Worm (Caenorhabditis elegans) whole organism, midembryonic: ENCODE results near the gene E02C12.11.

Experiments
- T22C8.4 ChIP-seq: fragments of 200-800 bp; sonication (Bioruptor generic); IDR thresholded peaks from 2 replicates; pipeline ENCODE4 v1.3.6; 2022; ENCODE audit warnings: missing genetic modification characterization, missing compliant biosample characterization
- cog-1 ChIP-seq: sonication (generic microtip); optimal IDR thresholded peaks from 2 replicates; lab custom pipeline; 2016; ENCODE audit warnings: missing genetic modification characterization, missing compliant biosample characterization
- flt-1 ChIP-seq: fragments of 200-800 bp; sonication (Bioruptor generic); IDR thresholded peaks from 2 replicates; pipeline ENCODE4 v1.3.6; 2022; ENCODE audit warnings: missing genetic modification characterization, missing compliant biosample characterization
- klf-2 ChIP-seq: fragments of 200-800 bp; sonication (Bioruptor generic); conservative IDR thresholded peaks from 2 replicates; pipeline ENCODE4 v1.3.6; 2022; ENCODE audit warnings: missing genetic modification reagents, missing genetic modification characterization, missing compliant biosample characterization
- med-1 ChIP-seq: sonication (generic microtip); optimal IDR thresholded peaks from 2 replicates; lab custom pipeline; 2017; ENCODE audit warnings: missing genetic modification characterization, mild to moderate bottlenecking, missing compliant biosample characterization, antibody characterized with exemption, missing genetic modification reagents; ENCODE audit not compliant: insufficient read depth
- ref-1 ChIP-seq: fragments of 200-800 bp; sonication (Bioruptor generic); conservative IDR thresholded peaks from 2 replicates; pipeline ENCODE4 v1.3.6; 2022; ENCODE audit warnings: missing genetic modification reagents, missing genetic modification characterization, missing compliant biosample characterization
- tab-1 ChIP-seq: fragments of 200-800 bp; sonication (Bioruptor generic); IDR thresholded peaks from 2 replicates; pipeline ENCODE4 v1.3.6; 2022; ENCODE audit warnings: missing genetic modification characterization, missing compliant biosample characterization
- ztf-23 ChIP-seq: fragments of 200-800 bp; sonication (Bioruptor generic); IDR thresholded peaks from 2 replicates; pipeline ENCODE4 v1.3.6; 2022; ENCODE audit warnings: missing genetic modification reagents, missing genetic modification characterization, missing compliant biosample characterization
- ztf-29 ChIP-seq: fragments of 200-800 bp; sonication (Bioruptor generic); IDR thresholded peaks from 2 replicates; pipeline ENCODE4 v1.3.6; 2022; ENCODE audit warnings: missing genetic modification reagents, missing genetic modification characterization, missing compliant biosample characterization

DNA sequence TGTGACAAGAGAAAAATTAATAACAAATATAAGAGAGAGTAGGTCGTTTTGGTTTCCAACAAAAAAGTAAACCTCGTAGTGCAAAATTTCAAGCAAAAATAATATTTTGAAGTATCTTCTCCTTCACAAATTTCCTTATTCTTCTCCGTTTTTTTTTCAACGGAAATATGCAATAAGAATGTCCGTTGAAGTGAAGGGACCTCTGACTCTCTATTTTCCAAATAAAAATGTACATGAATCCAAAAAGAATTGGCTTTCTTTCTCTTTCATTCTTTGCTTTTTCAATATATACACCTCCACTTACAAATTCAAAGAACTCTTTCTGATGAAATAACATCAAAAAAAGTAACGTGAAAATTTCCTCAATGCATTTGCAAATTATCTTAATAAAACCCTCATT lies 36.9 kb upstream of the E02C12.11 start, which contains the start of gene F36D4.1:
- TF ChIP-seq ztf-23 (GFP tag; lab: Robert Waterston, UW) (no peak), flt-1 (GFP tag; lab: Robert Waterston, UW) (no peak), T22C8.4 (GFP tag; lab: Robert Waterston, UW) (no peak), med-1 (no peak), klf-2 (GFP tag; lab: Robert Waterston, UW) (no peak), tab-1 (GFP tag; lab: Robert Waterston, UW) (no peak), ref-1 (GFP tag; lab: Robert Waterston, UW) (no peak), ztf-29 (no peak), cog-1 (tag; lab: Kevin White, UChicago) (no peak)
